Fruit fly (Drosophila melanogaster) whole organism, embryonic: ENCODE measurements around the gene Pka-C1.
A peak's percentile ranks its signal among the peaks of the same experiment; 100 is the strongest.

Source experiments
- CG10267 ChIP-seq: fragments of 200-800 bp; sonication (Bioruptor generic); optimal IDR thresholded peaks from 2 replicates; lab custom pipeline; 2018; ENCODE audit warnings: missing biosample characterization, mild to moderate bottlenecking, missing genetic modification characterization, moderate library complexity
- CG10274 ChIP-seq: fragments of 200-800 bp; sonication (Bioruptor generic); optimal IDR thresholded peaks from 3 replicates; lab custom pipeline; 2017; ENCODE audit warnings: missing biosample characterization, mild to moderate bottlenecking, missing genetic modification characterization
- CG10543 ChIP-seq: fragments of 200-800 bp; sonication (Bioruptor generic); optimal IDR thresholded peaks from 3 replicates; lab custom pipeline; 2017; ENCODE audit warnings: missing biosample characterization, mild to moderate bottlenecking, missing genetic modification characterization, moderate library complexity
- CG12071 ChIP-seq: fragments of 200-800 bp; sonication (Bioruptor generic); optimal IDR thresholded peaks from 3 replicates; lab custom pipeline; 2018; ENCODE audit warnings: missing biosample characterization, mild to moderate bottlenecking, missing genetic modification characterization
- CG14014 ChIP-seq: fragments of 200-800 bp; sonication (Bioruptor generic); IDR thresholded peaks from 2 replicates; pipeline ENCODE4 v1.3.6; 2022; ENCODE audit warnings: missing biosample characterization, missing genetic modification characterization
- CG15479 ChIP-seq: fragments of 200-800 bp; sonication (Bioruptor generic); optimal IDR thresholded peaks from 3 replicates; lab custom pipeline; 2019; ENCODE audit warnings: missing biosample characterization, mild to moderate bottlenecking, missing genetic modification characterization, moderate library complexity
- CG16815 ChIP-seq: fragments of 200-800 bp; sonication (Bioruptor generic); optimal IDR thresholded peaks from 3 replicates; lab custom pipeline; 2017; ENCODE audit warnings: missing biosample characterization, mild to moderate bottlenecking, missing genetic modification characterization
- CG17359 ChIP-seq: fragments of 200-800 bp; sonication (Bioruptor generic); optimal IDR thresholded peaks from 3 replicates; lab custom pipeline; 2018; ENCODE audit warnings: missing biosample characterization, mild to moderate bottlenecking, missing genetic modification characterization, moderate library complexity
- CG18011 ChIP-seq: fragments of 200-800 bp; sonication (Bioruptor generic); optimal IDR thresholded peaks from 2 replicates; lab custom pipeline; 2017; ENCODE audit warnings: missing biosample characterization, missing genetic modification characterization, mild to moderate bottlenecking, moderate library complexity, missing genotype
- CG18599 ChIP-seq: fragments of 200-800 bp; sonication (Bioruptor generic); optimal IDR thresholded peaks from 3 replicates; lab custom pipeline; 2017; ENCODE audit warnings: missing biosample characterization, missing genetic modification characterization, mild to moderate bottlenecking, moderate library complexity, missing genetic modification reagents
- CG2889 ChIP-seq: fragments of 200-800 bp; sonication (Bioruptor generic); IDR thresholded peaks from 3 replicates; pipeline ENCODE4 v1.3.6; 2022; ENCODE audit warnings: missing biosample characterization, missing genetic modification characterization
- CG3407 ChIP-seq: fragments of 200-800 bp; sonication (Bioruptor generic); optimal IDR thresholded peaks from 2 replicates; lab custom pipeline; 2018; ENCODE audit warnings: missing biosample characterization, mild to moderate bottlenecking, missing genetic modification characterization
- CG34376 ChIP-seq: fragments of 200-800 bp; sonication (Bioruptor generic); optimal IDR thresholded peaks from 2 replicates; lab custom pipeline; 2018; ENCODE audit warnings: missing biosample characterization, mild to moderate bottlenecking, missing genetic modification characterization
- CG4854 ChIP-seq: fragments of 200-800 bp; sonication (Bioruptor generic); optimal IDR thresholded peaks from 2 replicates; lab custom pipeline; 2016; ENCODE audit warnings: missing biosample characterization, missing genetic modification characterization, inconsistent platforms
- CG5180 ChIP-seq: fragments of 200-800 bp; sonication (Bioruptor generic); optimal IDR thresholded peaks from 3 replicates; lab custom pipeline; 2017; ENCODE audit warnings: missing biosample characterization, missing genetic modification characterization, mild to moderate bottlenecking, moderate library complexity, missing genetic modification reagents
- CG6689 ChIP-seq: fragments of 200-800 bp; sonication (Bioruptor generic); IDR thresholded peaks from 2 replicates; pipeline ENCODE4 v1.3.6; 2022; ENCODE audit warnings: missing biosample characterization, missing genetic modification characterization
- CG6813 ChIP-seq: fragments of 200-800 bp; sonication (Bioruptor generic); optimal IDR thresholded peaks from 2 replicates; lab custom pipeline; 2017; ENCODE audit warnings: missing biosample characterization, missing genetic modification characterization, mild to moderate bottlenecking, moderate library complexity, missing genetic modification reagents
- CG7357 ChIP-seq: fragments of 200-800 bp; sonication (Bioruptor generic); IDR thresholded peaks from 3 replicates; pipeline ENCODE4 v1.3.6; 2022; ENCODE audit warnings: missing biosample characterization, missing genetic modification characterization
- CG7839 ChIP-seq: fragments of 200-800 bp; sonication (Bioruptor generic); optimal IDR thresholded peaks from 3 replicates; lab custom pipeline; 2018; ENCODE audit warnings: missing biosample characterization, mild to moderate bottlenecking, missing genetic modification characterization, moderate library complexity
- CG7928 ChIP-seq: fragments of 200-800 bp; sonication (Bioruptor generic); optimal IDR thresholded peaks from 2 replicates; lab custom pipeline; 2017; ENCODE audit warnings: missing biosample characterization, mild to moderate bottlenecking, missing genetic modification characterization
- CG9437 ChIP-seq: fragments of 200-800 bp; sonication (Bioruptor generic); optimal IDR thresholded peaks from 2 replicates; lab custom pipeline; 2018; ENCODE audit warnings: missing biosample characterization, mild to moderate bottlenecking, missing genetic modification characterization
- E2f1 ChIP-seq: fragments of 200-800 bp; sonication (Bioruptor generic); IDR thresholded peaks from 2 replicates; pipeline ENCODE4 v1.3.6; 2022; ENCODE audit warnings: missing biosample characterization, missing genetic modification characterization
- Fer3 ChIP-seq: fragments of 200-800 bp; sonication (Bioruptor generic); optimal IDR thresholded peaks from 2 replicates; lab custom pipeline; 2018; ENCODE audit warnings: missing biosample characterization, mild to moderate bottlenecking, missing genetic modification characterization, moderate library complexity
- Gug ChIP-seq: fragments of 200-800 bp; sonication (Bioruptor generic); IDR thresholded peaks from 4 replicates; pipeline ENCODE4 v1.3.6; 2022; ENCODE audit warnings: missing biosample characterization, missing genetic modification characterization
- H15 ChIP-seq: fragments of 200-800 bp; sonication (Bioruptor generic); IDR thresholded peaks from 3 replicates; pipeline ENCODE4 v1.3.6; 2022; ENCODE audit warnings: missing biosample characterization, missing genetic modification characterization
- HHEX ChIP-seq: fragments of 200-800 bp; sonication (Bioruptor generic); optimal IDR thresholded peaks from 3 replicates; lab custom pipeline; 2017; ENCODE audit warnings: missing biosample characterization, mild to moderate bottlenecking, missing genetic modification characterization, missing genetic modification reagents
- Hr78 ChIP-seq, 2 experiments: fragments of 200-800 bp in 1 of 2; fragments of >200 bp in 1 of 2; sonication (Bioruptor generic) in 1 of 2; optimal IDR thresholded peaks; 2 replicates each; lab custom pipeline; 2017 to 2019; ENCODE audit warnings: missing biosample characterization in 2 of 2, missing genetic modification characterization in 2 of 2, mild to moderate bottlenecking in 1 of 2, moderate library complexity in 1 of 2
- Myb ChIP-seq: fragments of 200-800 bp; sonication (Bioruptor generic); optimal IDR thresholded peaks from 2 replicates; lab custom pipeline; 2016; ENCODE audit warnings: missing biosample characterization, missing genetic modification characterization
- Nf-YC ChIP-seq: fragments of 200-800 bp; optimal IDR thresholded peaks from 3 replicates; lab custom pipeline; 2019; ENCODE audit warnings: missing biosample characterization, mild to moderate bottlenecking, missing genetic modification characterization, moderate library complexity
- Rx ChIP-seq: fragments of 200-800 bp; sonication (Bioruptor generic); IDR thresholded peaks from 2 replicates; pipeline ENCODE4 v1.3.6; 2022; ENCODE audit warnings: missing biosample characterization, missing genetic modification characterization
- ase ChIP-seq: fragments of 200-800 bp; sonication (Bioruptor generic); IDR thresholded peaks from 3 replicates; pipeline ENCODE4 v1.3.6; 2022; ENCODE audit warnings: missing biosample characterization, missing genetic modification characterization
- bab2 ChIP-seq: fragments of 200-800 bp; sonication (Bioruptor generic); optimal IDR thresholded peaks from 2 replicates; lab custom pipeline; 2016; ENCODE audit warnings: missing biosample characterization, missing genetic modification characterization
- cad ChIP-seq: fragments of >200 bp; optimal IDR thresholded peaks from 2 replicates; lab custom pipeline; 2017; ENCODE audit warnings: missing biosample characterization, missing genetic modification characterization
- crol ChIP-seq: fragments of 200-800 bp; sonication (Bioruptor generic); IDR thresholded peaks from 2 replicates; pipeline ENCODE4 v1.3.6; 2022; ENCODE audit warnings: missing biosample characterization, missing genetic modification characterization
- crp ChIP-seq, 2 experiments: fragments of 200-800 bp; sonication (Bioruptor generic); optimal IDR thresholded peaks; 2 replicates in 1 of 2; 3 replicates in 1 of 2; lab custom pipeline; 2017; ENCODE audit warnings: missing biosample characterization in 2 of 2, missing genetic modification characterization in 2 of 2, mild to moderate bottlenecking in 1 of 2, moderate library complexity in 1 of 2
- ems ChIP-seq: fragments of 200-800 bp; sonication (Bioruptor generic); optimal IDR thresholded peaks from 3 replicates; lab custom pipeline; 2016; ENCODE audit warnings: missing biosample characterization, missing genetic modification characterization
- eyg ChIP-seq: fragments of 200-800 bp; sonication (Bioruptor generic); optimal IDR thresholded peaks from 3 replicates; lab custom pipeline; 2016; ENCODE audit warnings: missing biosample characterization, missing genetic modification characterization
- ftz-f1 ChIP-seq: fragments of 200-800 bp; sonication (Bioruptor generic); optimal IDR thresholded peaks from 2 replicates; lab custom pipeline; 2016; ENCODE audit warnings: missing biosample characterization, missing genetic modification characterization
- hkb ChIP-seq, 2 experiments: fragments of 200-800 bp in 1 of 2; fragments of >200 bp in 1 of 2; sonication (Bioruptor generic) in 1 of 2; IDR thresholded peaks in 1 of 2; optimal IDR thresholded peaks in 1 of 2; 2 replicates each; pipeline versions ENCODE4 v1.3.6 to Lab custom; 2017 to 2022; ENCODE audit warnings: missing biosample characterization in 1 of 2, missing genetic modification characterization in 1 of 2
- insv ChIP-seq, 2 experiments: fragments of 200-800 bp; sonication (Bioruptor generic); optimal IDR thresholded peaks; 3 replicates each; lab custom pipeline; 2016 to 2018; ENCODE audit warnings: missing biosample characterization in 2 of 2, missing genetic modification characterization in 2 of 2
- knrl ChIP-seq: fragments of 200-800 bp; sonication (Bioruptor generic); IDR thresholded peaks from 3 replicates; pipeline ENCODE4 v1.3.6; 2022; ENCODE audit warnings: missing biosample characterization, missing genetic modification characterization; ENCODE audit not compliant: partially characterized antibody
- nau ChIP-seq: fragments of 200-800 bp; sonication (Bioruptor generic); optimal IDR thresholded peaks from 3 replicates; lab custom pipeline; 2017; ENCODE audit warnings: missing biosample characterization, mild to moderate bottlenecking, missing genetic modification characterization, missing genetic modification reagents
- nmo ChIP-seq: fragments of 200-800 bp; sonication (Bioruptor generic); optimal IDR thresholded peaks from 2 replicates; lab custom pipeline; 2018; ENCODE audit warnings: missing biosample characterization, mild to moderate bottlenecking, missing genetic modification characterization, moderate library complexity
- repo ChIP-seq: fragments of 200-800 bp; sonication (Bioruptor generic); optimal IDR thresholded peaks from 2 replicates; lab custom pipeline; 2016; ENCODE audit warnings: missing biosample characterization, missing genetic modification characterization
- sens-2 ChIP-seq: fragments of 200-800 bp; sonication (Bioruptor generic); IDR thresholded peaks from 2 replicates; pipeline ENCODE4 v1.3.6; 2022; ENCODE audit warnings: missing biosample characterization, missing genetic modification characterization
- tap ChIP-seq: fragments of 200-800 bp; optimal IDR thresholded peaks from 3 replicates; lab custom pipeline; 2019; ENCODE audit warnings: missing biosample characterization, mild to moderate bottlenecking, missing genetic modification characterization, moderate library complexity
- tgo ChIP-seq: fragments of 200-800 bp; sonication (Bioruptor generic); IDR thresholded peaks from 3 replicates; pipeline ENCODE4 v1.3.6; 2022; ENCODE audit warnings: missing biosample characterization, missing genetic modification characterization
- tup ChIP-seq: fragments of 200-800 bp; sonication (Bioruptor generic); optimal IDR thresholded peaks from 2 replicates; lab custom pipeline; 2016; ENCODE audit warnings: missing biosample characterization, mild to moderate bottlenecking, missing genetic modification characterization, moderate library complexity
- zfh2 ChIP-seq: fragments of 200-800 bp; sonication (Bioruptor generic); optimal IDR thresholded peaks from 2 replicates; lab custom pipeline; 2016; ENCODE audit warnings: missing biosample characterization, missing genetic modification characterization

Gene Pka-C1

dm6 chr2L:9660516-9660920 lies 38.6 kb downstream of the Pka-C1 start (continued):
- TF ChIP-seq CG17359: peak; percentile 77
- no peak for TF ChIP-seq Hr78 (GFP tag; optimal IDR thresholded peaks at IDR 0.05; lab: Kevin White, UChicago)
- TF ChIP-seq ems (GFP tag; lab: Kevin White, UChicago): peak; percentile 53
- TF ChIP-seq H15 (GFP tag; lab: Robert Waterston, UW): peak; percentile 53; the same call in 1 of the 3 replicates
- peak; percentile 48 for TF ChIP-seq CG16815
- TF ChIP-seq ase (GFP tag; lab: Robert Waterston, UW): peak; percentile 62; the same call in 1 of the 3 replicates
- TF ChIP-seq ftz-f1 (GFP tag; lab: Kevin White, UChicago): peak; percentile 41
- peak; percentile 28 for TF ChIP-seq CG3407
- TF ChIP-seq CG7357 (GFP tag; lab: Robert Waterston, UW): peak; percentile 30; the same call in 1 of the 3 replicates
- TF ChIP-seq CG18011 (GFP tag; lab: Kevin White, UChicago): peak; percentile 64
- TF ChIP-seq CG4854 (GFP tag; lab: Kevin White, UChicago): no peak
- TF ChIP-seq CG34376 (GFP tag; lab: Kevin White, UChicago): peak; percentile 91
- TF ChIP-seq knrl (GFP tag; lab: Robert Waterston, UW): no peak
- TF ChIP-seq sens-2 (GFP tag; lab: Robert Waterston, UW): no peak
- TF ChIP-seq CG2889 (GFP tag; lab: Robert Waterston, UW): peak; percentile 60; the same call in 2 of the 3 replicates
- TF ChIP-seq CG15479 (GFP tag; lab: Kevin White, UChicago): no peak
- peak; percentile 96 for TF ChIP-seq CG18599 (GFP tag; lab: Kevin White, UChicago)
- TF ChIP-seq hkb (optimal IDR thresholded peaks at IDR 0.05; lab: Kevin White, UChicago): no peak
- peak; percentile 83 for TF ChIP-seq hkb (GFP tag; IDR thresholded peaks at IDR 0.05; lab: Robert Waterston, UW)
- TF ChIP-seq repo (GFP tag; lab: Kevin White, UChicago): no peak
- TF ChIP-seq CG6813 (GFP tag; lab: Kevin White, UChicago): peak; percentile 70
- peak; percentile 33 for TF ChIP-seq Myb (GFP tag; lab: Kevin White, UChicago)
- TF ChIP-seq nmo (GFP tag; lab: Kevin White, UChicago): peak; percentile 76
- no peak; the same call in 1 of the 2 replicates for TF ChIP-seq Rx (GFP tag; lab: Robert Waterston, UW)
- TF ChIP-seq CG10274 (GFP tag; lab: Kevin White, UChicago): peak; percentile 60
- TF ChIP-seq CG5180 (GFP tag; lab: Kevin White, UChicago): peak; percentile 68
- peak; percentile 66 for TF ChIP-seq Nf-YC (tag; lab: Kevin White, UChicago)
- TF ChIP-seq Fer3 (tag; lab: Kevin White, UChicago): peak; percentile 80
- peak; percentile 73 for TF ChIP-seq CG6689 (GFP tag; lab: Robert Waterston, UW)
- peak; percentile 61 for TF ChIP-seq E2f1 (GFP tag; lab: Robert Waterston, UW)
- peak; percentile 65 for TF ChIP-seq CG10267 (tag; lab: Kevin White, UChicago)
- TF ChIP-seq HHEX (GFP tag; lab: Kevin White, UChicago): peak; percentile 78
- peak; percentile 54 for TF ChIP-seq CG12071 (GFP tag; lab: Kevin White, UChicago)
- TF ChIP-seq crol (GFP tag; lab: Robert Waterston, UW): no peak
- TF ChIP-seq zfh2: peak; percentile 68
- peak; percentile 80 for TF ChIP-seq tgo (GFP tag; lab: Robert Waterston, UW)
- TF ChIP-seq CG9437 (GFP tag; lab: Kevin White, UChicago): peak; percentile 68
- TF ChIP-seq CG7839 (tag; lab: Kevin White, UChicago): peak; percentile 87
- TF ChIP-seq nau: peak; percentile 69
- TF ChIP-seq Gug (GFP tag; lab: Robert Waterston, UW): peak; percentile 66; the same call in 1 of the 4 replicates
- peak; percentile 41 for TF ChIP-seq tap (tag; lab: Kevin White, UChicago)
- peak in 1 of 2 experiments; percentile 20 for TF ChIP-seq insv (GFP tag; optimal IDR thresholded peaks at IDR 0.05; lab: Kevin White, UChicago)
- TF ChIP-seq bab2: peak; percentile 39
- peak; percentile 84 for TF ChIP-seq CG14014 (GFP tag; lab: Robert Waterston, UW)
- TF ChIP-seq CG7928 (GFP tag; lab: Kevin White, UChicago): peak; percentile 1
- peak; percentile 88 for TF ChIP-seq CG10543 (GFP tag; lab: Kevin White, UChicago)
- peak; percentile 26 for TF ChIP-seq eyg (GFP tag; lab: Kevin White, UChicago)
- peak in 1 of 2 experiments; percentile 5 for TF ChIP-seq crp (GFP tag; optimal IDR thresholded peaks at IDR 0.05; lab: Kevin White, UChicago)
- TF ChIP-seq cad (GFP tag; lab: Kevin White, UChicago): no peak
- TF ChIP-seq tup (GFP tag; lab: Kevin White, UChicago): no peak
